Fruit fly (Drosophila melanogaster) whole organism, adult: Measurements from ENCODE around the gene gl.

Experiments used
- CG11617 ChIP-seq: fragments of 200-800 bp; sonication (Bioruptor generic); optimal IDR thresholded peaks from 2 replicates; lab custom pipeline; 2017; ENCODE audit warnings: mild to moderate bottlenecking, missing biosample characterization, missing genetic modification reagents, missing genetic modification characterization
- CG12768 ChIP-seq: fragments of 200-800 bp; sonication (Bioruptor generic); optimal IDR thresholded peaks from 2 replicates; lab custom pipeline; 2017; ENCODE audit warnings: missing biosample characterization, missing genetic modification characterization, mild to moderate bottlenecking, moderate library complexity, missing genetic modification reagents
- CG14711 ChIP-seq: fragments of 200-800 bp; sonication (Bioruptor generic); optimal IDR thresholded peaks from 2 replicates; lab custom pipeline; 2018; ENCODE audit warnings: missing biosample characterization, mild to moderate bottlenecking, missing genetic modification characterization, moderate library complexity
- CG1620 ChIP-seq: fragments of 200-800 bp; sonication (Bioruptor generic); optimal IDR thresholded peaks from 2 replicates; lab custom pipeline; 2016; ENCODE audit warnings: missing biosample characterization, missing genetic modification characterization
- CG33017 ChIP-seq: fragments of 200-800 bp; sonication (Bioruptor generic); optimal IDR thresholded peaks from 2 replicates; lab custom pipeline; 2018; ENCODE audit warnings: missing biosample characterization, mild to moderate bottlenecking, missing genetic modification characterization, moderate library complexity
- CG5204 ChIP-seq: fragments of 200-800 bp; sonication (Bioruptor generic); optimal IDR thresholded peaks from 2 replicates; lab custom pipeline; 2016; ENCODE audit warnings: missing biosample characterization, missing genetic modification characterization
- CG7045 ChIP-seq: fragments of 200-800 bp; sonication (Bioruptor generic); optimal IDR thresholded peaks from 2 replicates; lab custom pipeline; 2017; ENCODE audit warnings: missing biosample characterization, mild to moderate bottlenecking, missing genetic modification characterization
- CG7101 ChIP-seq: fragments of 200-800 bp; sonication (Bioruptor generic); optimal IDR thresholded peaks from 2 replicates; lab custom pipeline; 2018; ENCODE audit warnings: missing biosample characterization, mild to moderate bottlenecking, missing genetic modification characterization, moderate library complexity
- Clk ChIP-seq: fragments of 200-800 bp; sonication (Bioruptor generic); optimal IDR thresholded peaks from 2 replicates; lab custom pipeline; 2017; ENCODE audit warnings: missing biosample characterization, missing genetic modification characterization
- Crg-1 ChIP-seq: fragments of 200-800 bp; sonication (Bioruptor generic); optimal IDR thresholded peaks from 2 replicates; lab custom pipeline; 2016; ENCODE audit warnings: missing biosample characterization, missing genetic modification characterization
- Hr96 ChIP-seq: fragments of 200-800 bp; sonication (Bioruptor generic); optimal IDR thresholded peaks from 2 replicates; lab custom pipeline; 2016; ENCODE audit warnings: missing biosample characterization, missing genetic modification characterization
- Mnt ChIP-seq: fragments of 200-800 bp; sonication (Bioruptor generic); optimal IDR thresholded peaks from 2 replicates; lab custom pipeline; 2016; ENCODE audit warnings: missing biosample characterization, mild to moderate bottlenecking, missing genetic modification characterization
- bab1 ChIP-seq: fragments of 200-800 bp; sonication (Bioruptor generic); optimal IDR thresholded peaks from 3 replicates; lab custom pipeline; 2019; ENCODE audit warnings: missing biosample characterization, mild to moderate bottlenecking, missing genetic modification characterization, moderate library complexity
- cic ChIP-seq: fragments of 200-800 bp; sonication (Bioruptor generic); optimal IDR thresholded peaks from 2 replicates; lab custom pipeline; 2017; ENCODE audit warnings: missing biosample characterization, mild to moderate bottlenecking, missing genetic modification characterization, moderate library complexity
- cnc ChIP-seq, 2 experiments: fragments of >200 bp; optimal IDR thresholded peaks; 2 replicates each; lab custom pipeline; 2017
- kay ChIP-seq: fragments of 200-800 bp; sonication (Bioruptor generic); peaks from one replicate; lab custom pipeline; 2016; ENCODE audit warnings: missing biosample characterization, missing genetic modification characterization, borderline replicate concordance
- ovo ChIP-seq: fragments of 200-800 bp; sonication (Bioruptor generic); optimal IDR thresholded peaks from 2 replicates; lab custom pipeline; 2016; ENCODE audit warnings: missing biosample characterization, missing genetic modification characterization
- pad ChIP-seq: fragments of 200-800 bp; sonication (Bioruptor generic); optimal IDR thresholded peaks from 3 replicates; lab custom pipeline; 2017; ENCODE audit warnings: missing biosample characterization, missing genetic modification characterization, mild to moderate bottlenecking, moderate library complexity, missing genetic modification reagents
- tj ChIP-seq: fragments of 200-800 bp; sonication (Bioruptor generic); optimal IDR thresholded peaks from 3 replicates; lab custom pipeline; 2017; ENCODE audit warnings: missing biosample characterization, mild to moderate bottlenecking, missing genetic modification characterization, moderate library complexity
- toe ChIP-seq: fragments of 200-800 bp; sonication (Bioruptor generic); optimal IDR thresholded peaks from 2 replicates; lab custom pipeline; 2016; ENCODE audit warnings: missing biosample characterization, missing genetic modification characterization

gl gene

DNA sequence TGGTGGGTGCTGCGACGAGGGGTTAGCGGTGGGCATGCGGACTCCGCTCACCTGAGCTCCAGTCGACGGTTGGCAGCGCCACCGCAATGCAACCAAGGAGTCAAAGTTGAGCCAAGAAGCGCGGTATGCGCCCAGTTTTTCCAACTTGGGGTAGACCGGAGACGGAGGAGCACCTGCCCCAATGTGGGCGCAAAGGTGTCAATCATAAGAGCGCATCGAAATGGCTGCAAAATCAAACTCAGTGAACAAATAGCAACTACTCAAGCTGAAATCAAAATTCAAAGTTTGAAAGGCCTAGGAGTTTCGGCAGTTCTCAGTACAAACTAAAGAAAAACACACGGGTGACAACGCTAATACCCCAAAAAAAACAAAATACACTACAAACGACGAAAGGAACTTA is 10.8 kb downstream of the gl start, which contains the start of gene hmw:
TSS of gene hmw (plus strand) at position 301 of the 400 bp plus-strand sequence.
- TF ChIP-seq tj (GFP tag; lab: Kevin White, UChicago) (no peak), kay (no peak), Clk (GFP tag; lab: Kevin White, UChicago) (no peak)

DNA sequence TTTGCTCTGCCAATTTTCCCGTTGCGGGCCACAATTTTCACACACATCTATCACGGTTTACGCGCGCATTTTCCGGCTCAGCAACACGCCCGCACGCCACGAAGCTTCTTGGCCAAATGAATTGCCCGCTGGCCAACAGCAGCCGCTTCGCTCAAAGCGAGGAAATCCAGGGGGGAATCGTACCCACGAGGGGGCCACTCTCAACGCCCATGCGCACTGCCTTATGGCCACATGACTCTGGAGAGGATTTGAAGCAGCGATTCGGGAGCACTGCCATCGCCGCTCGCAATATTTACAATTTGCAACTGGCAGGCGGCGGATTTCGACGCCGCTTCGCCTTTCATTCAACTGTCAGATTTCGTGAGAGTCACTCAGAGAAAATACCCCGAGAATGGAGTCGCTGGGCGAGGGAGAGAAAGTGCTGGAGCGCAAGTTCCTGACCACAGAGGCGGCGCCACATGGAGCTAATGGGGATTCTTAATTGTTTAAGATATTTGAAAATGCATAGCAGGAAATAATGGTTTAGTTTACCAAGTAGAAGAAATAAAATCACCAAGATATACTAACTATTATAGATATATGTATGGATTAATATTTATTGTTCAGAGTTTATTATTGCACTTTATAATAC is 11.8 kb downstream of the gl start, which contains the start of gene CG15803:
TSS of gene CG15803 (minus strand) at position 99 of the 631 bp plus-strand sequence.
- TF ChIP-seq CG7045 (peak; percentile 28), Hr96 (GFP tag; lab: Kevin White, UChicago) (no peak), CG7101 (no peak), ovo (GFP tag; lab: Kevin White, UChicago) (no peak), Mnt (GFP tag; lab: Kevin White, UChicago) (peak; percentile 2)

DNA sequence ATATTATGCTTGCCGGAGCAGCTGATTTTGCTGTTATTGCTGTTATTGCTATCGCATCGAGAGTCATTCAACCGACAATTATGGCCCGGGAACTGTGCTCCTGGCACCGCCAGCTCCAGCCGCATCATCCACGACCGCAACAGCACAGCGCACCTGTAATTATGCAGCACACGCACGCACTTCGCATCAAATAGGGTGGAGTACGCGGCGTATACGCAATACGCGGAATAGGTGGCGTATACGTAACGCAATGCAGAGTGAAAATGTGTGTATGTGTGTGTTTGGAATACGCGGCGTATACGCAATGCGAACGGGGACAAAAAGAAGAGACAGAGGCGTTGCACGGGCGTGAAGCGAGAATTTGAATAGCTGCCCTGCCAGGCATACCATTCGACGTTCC is 16.8 kb downstream of the gl start:
- TF ChIP-seq Mnt (GFP tag; lab: Kevin White, UChicago) (no peak), Crg-1 (GFP tag; lab: Kevin White, UChicago) (no peak), CG7101 (no peak), CG1620 (GFP tag; lab: Kevin White, UChicago) (no peak), ovo (GFP tag; lab: Kevin White, UChicago) (no peak), Hr96 (GFP tag; lab: Kevin White, UChicago) (no peak), tj (GFP tag; lab: Kevin White, UChicago) (no peak), CG33017 (tag; lab: Kevin White, UChicago) (no peak), CG12768 (no peak), toe (no peak), CG5204 (GFP tag; lab: Kevin White, UChicago) (no peak), kay (no peak), cnc (optimal IDR thresholded peaks at IDR 0.05; lab: Kevin White, UChicago) (no peak), CG7045 (no peak), cic (GFP tag; lab: Kevin White, UChicago) (no peak), Clk (GFP tag; lab: Kevin White, UChicago) (no peak), pad (GFP tag; lab: Kevin White, UChicago) (no peak), CG11617 (GFP tag; lab: Kevin White, UChicago) (no peak)

DNA sequence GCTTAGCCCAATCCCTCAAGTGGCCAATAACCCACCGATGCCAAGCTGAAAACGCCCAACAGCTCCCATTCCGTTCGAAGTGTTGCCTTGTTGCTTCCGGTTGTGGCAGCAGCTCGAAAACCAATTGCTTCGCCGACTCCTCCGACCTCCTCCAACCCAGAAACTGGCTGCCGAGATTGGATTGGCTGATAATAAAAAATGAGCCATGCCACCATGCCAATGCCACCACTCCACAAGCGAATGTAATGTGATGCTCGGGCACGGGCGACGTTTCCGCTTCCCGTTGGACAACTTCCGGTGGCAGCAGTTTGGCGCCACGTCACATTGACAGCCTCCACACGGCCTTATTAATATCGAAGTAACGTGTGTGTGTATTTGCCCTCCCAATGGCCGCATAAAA is 34.0 kb downstream of the gl start:
- TF ChIP-seq Crg-1 (GFP tag; lab: Kevin White, UChicago) (no peak), Clk (GFP tag; lab: Kevin White, UChicago) (no peak), CG5204 (GFP tag; lab: Kevin White, UChicago) (no peak), toe (no peak), cic (GFP tag; lab: Kevin White, UChicago) (no peak), CG1620 (GFP tag; lab: Kevin White, UChicago) (no peak), pad (GFP tag; lab: Kevin White, UChicago) (no peak), bab1 (no peak), Hr96 (GFP tag; lab: Kevin White, UChicago) (no peak)

DNA sequence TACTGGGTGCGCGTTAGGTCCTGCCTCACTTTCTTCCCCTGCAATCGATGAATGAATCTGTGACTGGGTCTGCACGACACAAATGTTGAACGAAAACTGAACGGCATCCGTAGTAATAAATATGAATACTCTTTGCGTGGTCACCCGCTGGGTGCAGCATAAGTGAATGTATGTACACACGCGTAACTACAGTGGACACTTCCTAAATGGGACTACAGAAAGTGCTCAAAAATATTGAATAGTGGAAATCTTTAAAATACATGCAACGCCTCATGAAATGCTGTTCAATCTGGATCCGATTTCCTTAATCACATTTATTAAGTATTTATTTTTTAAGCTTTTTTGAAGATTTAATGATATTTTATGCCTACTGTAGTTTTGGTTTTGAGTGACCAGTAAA is 43.7 kb downstream of the gl start, which contains the start of gene naz:
TSS of gene naz (minus strand) at position 101 of the 400 bp plus-strand sequence.
- TF ChIP-seq CG12768 (no peak), tj (GFP tag; lab: Kevin White, UChicago) (no peak), CG1620 (GFP tag; lab: Kevin White, UChicago) (no peak), toe (no peak), CG5204 (GFP tag; lab: Kevin White, UChicago) (no peak), CG11617 (GFP tag; lab: Kevin White, UChicago) (no peak), CG33017 (tag; lab: Kevin White, UChicago) (no peak), pad (GFP tag; lab: Kevin White, UChicago) (no peak), kay (no peak), cic (GFP tag; lab: Kevin White, UChicago) (no peak), CG14711 (tag; lab: Kevin White, UChicago) (no peak)
